Worm (Caenorhabditis elegans) whole organism, L3 larva: ENCODE results near the gene rpb-8.

Experiments used
- ZK546.5 ChIP-seq: sonication (generic microtip); optimal IDR thresholded peaks from 2 replicates; lab custom pipeline; 2017; ENCODE audit warnings: missing biosample characterization, missing genetic modification characterization
- aly-2 ChIP-seq: fragments of 150-350 bp; optimal IDR thresholded peaks from 2 replicates; lab custom pipeline; 2014; ENCODE audit warnings: missing biosample characterization, missing genetic modification characterization
- ama-1 ChIP-seq: fragments of 150-350 bp; optimal IDR thresholded peaks from 2 replicates; lab custom pipeline; 2018
- ceh-16 ChIP-seq: sonication (generic microtip); optimal IDR thresholded peaks from 2 replicates; lab custom pipeline; 2017; ENCODE audit warnings: missing biosample characterization, missing genetic modification characterization
- daf-12 ChIP-seq: fragments of 150-350 bp; optimal IDR thresholded peaks from 2 replicates; lab custom pipeline; 2014; ENCODE audit warnings: missing biosample characterization, missing genetic modification reagents, missing genetic modification characterization
- lin-39 ChIP-seq: fragments of 150-350 bp; optimal IDR thresholded peaks from 2 replicates; lab custom pipeline; 2018; ENCODE audit warnings: missing biosample characterization, missing genetic modification reagents, missing genetic modification characterization
- nhr-25 ChIP-seq: sonication (generic microtip); optimal IDR thresholded peaks from 2 replicates; lab custom pipeline; 2017; ENCODE audit warnings: missing biosample characterization, missing genetic modification characterization
- sea-2 ChIP-seq: fragments of 150-350 bp; sonication (generic microtip); optimal IDR thresholded peaks from 4 replicates; lab custom pipeline; 2014; ENCODE audit warnings: missing biosample characterization, missing genetic modification reagents, missing genetic modification characterization
- tbx-2 ChIP-seq: sonication (generic microtip); optimal IDR thresholded peaks from 2 replicates; lab custom pipeline; 2016; ENCODE audit warnings: mild to moderate bottlenecking, missing genetic modification characterization, missing compliant biosample characterization
- unc-62 ChIP-seq: fragments of 150-350 bp; sonication (generic microtip); optimal IDR thresholded peaks from 4 replicates; lab custom pipeline; 2014; ENCODE audit warnings: missing biosample characterization, missing genetic modification reagents, missing genetic modification characterization
- zag-1 ChIP-seq: fragments of 150-350 bp; optimal IDR thresholded peaks from 2 replicates; lab custom pipeline; 2014; ENCODE audit warnings: missing biosample characterization, missing genetic modification characterization

DNA sequence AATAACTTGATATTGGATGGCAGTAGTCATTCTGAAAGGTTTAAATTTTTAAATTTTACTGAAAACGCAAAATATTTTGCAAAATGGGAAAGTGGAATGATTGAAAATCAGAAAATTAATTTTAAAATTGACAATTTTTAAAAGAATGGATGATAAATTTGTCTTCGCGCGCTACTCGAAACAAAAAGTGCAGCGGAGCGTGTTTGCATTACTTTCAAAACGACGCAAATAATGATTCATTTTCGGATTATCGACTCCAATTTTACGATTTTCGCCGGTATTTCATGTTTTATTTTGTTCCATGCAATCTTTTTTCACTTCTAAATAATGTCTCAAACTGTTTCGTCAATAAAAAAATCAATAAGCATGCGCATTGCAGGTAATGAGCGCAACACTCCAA, 39.5 kb downstream of the rpb-8 start, which contains the start of the genes tost-1 and arx-6:
- no peak for TF ChIP-seq lin-39 (tag; lab: Kevin White, UChicago)
- no peak for TF ChIP-seq sea-2 (GFP tag; lab: Kevin White, UChicago)
- TF ChIP-seq tbx-2 (tag; lab: Kevin White, UChicago): no peak
- no peak for TF ChIP-seq ama-1 (lab: Kevin White, UChicago)
- no peak for TF ChIP-seq daf-12 (tag; lab: Kevin White, UChicago)
- no peak for TF ChIP-seq zag-1 (tag; lab: Kevin White, UChicago)
- no peak for TF ChIP-seq ceh-16 (tag; lab: Kevin White, UChicago)
- no peak for TF ChIP-seq unc-62
- TF ChIP-seq ZK546.5: no peak
- no peak for TF ChIP-seq nhr-25 (tag; lab: Kevin White, UChicago)
- no peak for TF ChIP-seq aly-2
